Fruit fly (Drosophila melanogaster) whole organism, embryonic: Measurements from ENCODE around the gene CG18130.

Experiments used
- Ada2b ChIP-seq: fragments of 200-800 bp; sonication (Bioruptor generic); IDR thresholded peaks from 2 replicates; pipeline ENCODE4 v1.3.6; 2022; ENCODE audit warnings: missing biosample characterization, missing genetic modification characterization
- BtbVII ChIP-seq: fragments of 200-800 bp; sonication (Bioruptor generic); optimal IDR thresholded peaks from 3 replicates; lab custom pipeline; 2017; ENCODE audit warnings: missing biosample characterization, mild to moderate bottlenecking, missing genetic modification characterization
- CG12659 ChIP-seq: fragments of 200-800 bp; sonication (Bioruptor generic); optimal IDR thresholded peaks from 3 replicates; lab custom pipeline; 2017; ENCODE audit warnings: mild to moderate bottlenecking, missing biosample characterization, missing genetic modification reagents, missing genetic modification characterization
- CG12942 ChIP-seq: fragments of 200-800 bp; sonication (Bioruptor generic); optimal IDR thresholded peaks from 3 replicates; lab custom pipeline; 2016; ENCODE audit warnings: missing biosample characterization, missing genetic modification characterization
- CG13296 ChIP-seq: fragments of 200-800 bp; sonication (Bioruptor generic); optimal IDR thresholded peaks from 3 replicates; lab custom pipeline; 2018; ENCODE audit warnings: missing biosample characterization, mild to moderate bottlenecking, missing genetic modification characterization
- CG15479 ChIP-seq: fragments of 200-800 bp; sonication (Bioruptor generic); optimal IDR thresholded peaks from 3 replicates; lab custom pipeline; 2019; ENCODE audit warnings: missing biosample characterization, mild to moderate bottlenecking, missing genetic modification characterization, moderate library complexity
- CG15514 ChIP-seq: fragments of 200-800 bp; sonication (Bioruptor generic); optimal IDR thresholded peaks from 3 replicates; lab custom pipeline; 2017; ENCODE audit warnings: missing biosample characterization, missing genetic modification characterization, mild to moderate bottlenecking, moderate library complexity, missing genetic modification reagents
- CG1603 ChIP-seq: fragments of 200-800 bp; sonication (Bioruptor generic); optimal IDR thresholded peaks from 2 replicates; lab custom pipeline; 2019; ENCODE audit warnings: missing biosample characterization, mild to moderate bottlenecking, missing genetic modification characterization, moderate library complexity
- CG17328 ChIP-seq: fragments of 200-800 bp; sonication (Bioruptor generic); IDR thresholded peaks from 2 replicates; pipeline ENCODE4 v1.3.6; 2022; ENCODE audit warnings: missing biosample characterization, missing genetic modification characterization
- CG17359 ChIP-seq: fragments of 200-800 bp; sonication (Bioruptor generic); optimal IDR thresholded peaks from 3 replicates; lab custom pipeline; 2018; ENCODE audit warnings: missing biosample characterization, mild to moderate bottlenecking, missing genetic modification characterization, moderate library complexity
- CG17385 ChIP-seq: fragments of 200-800 bp; sonication (Bioruptor generic); optimal IDR thresholded peaks from 3 replicates; lab custom pipeline; 2018; ENCODE audit warnings: missing biosample characterization, mild to moderate bottlenecking, missing genetic modification characterization
- CG1832 ChIP-seq: fragments of 200-800 bp; sonication (Bioruptor generic); optimal IDR thresholded peaks from 2 replicates; lab custom pipeline; 2017; ENCODE audit warnings: missing biosample characterization, mild to moderate bottlenecking, missing genetic modification characterization, inconsistent platforms
- CG18764 ChIP-seq: fragments of 200-800 bp; sonication (Bioruptor generic); optimal IDR thresholded peaks from 3 replicates; lab custom pipeline; 2016; ENCODE audit warnings: missing biosample characterization, missing genetic modification characterization
- CG30403 ChIP-seq: fragments of 200-800 bp; sonication (Bioruptor generic); optimal IDR thresholded peaks from 3 replicates; lab custom pipeline; 2016; ENCODE audit warnings: missing biosample characterization, missing genetic modification characterization
- CG32532 ChIP-seq: fragments of 200-800 bp; sonication (Bioruptor generic); IDR thresholded peaks from 2 replicates; pipeline ENCODE4 v1.3.6; 2022; ENCODE audit warnings: missing biosample characterization, missing genetic modification characterization
- CG3407 ChIP-seq: fragments of 200-800 bp; sonication (Bioruptor generic); optimal IDR thresholded peaks from 2 replicates; lab custom pipeline; 2018; ENCODE audit warnings: missing biosample characterization, mild to moderate bottlenecking, missing genetic modification characterization
- CG4424 ChIP-seq: fragments of 200-800 bp; sonication (Bioruptor generic); optimal IDR thresholded peaks from 3 replicates; lab custom pipeline; 2016; ENCODE audit warnings: missing biosample characterization, missing genetic modification characterization
- CG6813 ChIP-seq: fragments of 200-800 bp; sonication (Bioruptor generic); optimal IDR thresholded peaks from 2 replicates; lab custom pipeline; 2017; ENCODE audit warnings: missing biosample characterization, missing genetic modification characterization, mild to moderate bottlenecking, moderate library complexity, missing genetic modification reagents
- CG7357 ChIP-seq: fragments of 200-800 bp; sonication (Bioruptor generic); IDR thresholded peaks from 3 replicates; pipeline ENCODE4 v1.3.6; 2022; ENCODE audit warnings: missing biosample characterization, missing genetic modification characterization
- CG7786 ChIP-seq: fragments of 200-800 bp; sonication (Bioruptor generic); optimal IDR thresholded peaks from 2 replicates; lab custom pipeline; 2016; ENCODE audit warnings: missing biosample characterization, missing genetic modification characterization
- CG7839 ChIP-seq: fragments of 200-800 bp; sonication (Bioruptor generic); optimal IDR thresholded peaks from 3 replicates; lab custom pipeline; 2018; ENCODE audit warnings: missing biosample characterization, mild to moderate bottlenecking, missing genetic modification characterization, moderate library complexity
- CG8924 ChIP-seq: fragments of 200-800 bp; optimal IDR thresholded peaks from 3 replicates; lab custom pipeline; 2019; ENCODE audit warnings: missing biosample characterization, mild to moderate bottlenecking, missing genetic modification characterization, moderate library complexity
- CG9609 ChIP-seq: fragments of 200-800 bp; sonication (Bioruptor generic); optimal IDR thresholded peaks from 3 replicates; lab custom pipeline; 2016; ENCODE audit warnings: missing biosample characterization, missing genetic modification characterization
- CG9876 ChIP-seq: fragments of 200-800 bp; sonication (Bioruptor generic); optimal IDR thresholded peaks from 2 replicates; lab custom pipeline; 2016; ENCODE audit warnings: missing biosample characterization, missing genetic modification characterization
- D ChIP-seq, 2 experiments: fragments of 200-800 bp in 1 of 2; fragments of >200 bp in 1 of 2; sonication (Bioruptor generic) in 1 of 2; optimal IDR thresholded peaks; 2 replicates in 1 of 2; 3 replicates in 1 of 2; lab custom pipeline; 2017; ENCODE audit warnings: mild to moderate bottlenecking in 1 of 2, missing biosample characterization in 1 of 2, missing genetic modification characterization in 1 of 2, missing genetic modification reagents in 1 of 2
- D19B ChIP-seq: fragments of 200-800 bp; sonication (Bioruptor generic); optimal IDR thresholded peaks from 2 replicates; lab custom pipeline; 2017; ENCODE audit warnings: missing biosample characterization, mild to moderate bottlenecking, missing genetic modification characterization
- Dfd ChIP-seq, 2 experiments: fragments of >200 bp; optimal IDR thresholded peaks; 2 replicates each; lab custom pipeline; 2017; ENCODE audit warnings: missing biosample characterization in 2 of 2, missing genetic modification characterization in 2 of 2
- H15 ChIP-seq: fragments of 200-800 bp; sonication (Bioruptor generic); IDR thresholded peaks from 3 replicates; pipeline ENCODE4 v1.3.6; 2022; ENCODE audit warnings: missing biosample characterization, missing genetic modification characterization
- Kr ChIP-seq: fragments of 200-800 bp; sonication (Bioruptor generic); optimal IDR thresholded peaks from 2 replicates; lab custom pipeline; 2017; ENCODE audit warnings: missing biosample characterization, mild to moderate bottlenecking, missing genetic modification characterization
- Med ChIP-seq: fragments of 200-800 bp; sonication (Bioruptor generic); peaks from one replicate; lab custom pipeline; 2016; ENCODE audit warnings: missing biosample characterization, missing genetic modification characterization, mild to moderate bottlenecking, inconsistent platforms, moderate library complexity
- Nf-YC ChIP-seq: fragments of 200-800 bp; optimal IDR thresholded peaks from 3 replicates; lab custom pipeline; 2019; ENCODE audit warnings: missing biosample characterization, mild to moderate bottlenecking, missing genetic modification characterization, moderate library complexity
- Poxn ChIP-seq: fragments of 200-800 bp; sonication (Bioruptor generic); IDR thresholded peaks from 2 replicates; pipeline ENCODE4 v1.3.6; 2022; ENCODE audit warnings: missing biosample characterization, missing genetic modification characterization
- Rfx ChIP-seq: fragments of 200-800 bp; sonication (Bioruptor generic); IDR thresholded peaks from 2 replicates; pipeline ENCODE4 v1.3.6; 2022; ENCODE audit warnings: missing biosample characterization, missing genetic modification characterization
- Taf1 ChIP-seq: fragments of 200-800 bp; sonication (Bioruptor generic); IDR thresholded peaks from 2 replicates; pipeline ENCODE4 v1.3.6; 2022; ENCODE audit warnings: missing biosample characterization, missing genetic modification characterization
- Xbp1 ChIP-seq: fragments of 200-800 bp; sonication (Bioruptor generic); optimal IDR thresholded peaks from 3 replicates; lab custom pipeline; 2016; ENCODE audit warnings: missing biosample characterization, mild to moderate bottlenecking, missing genetic modification characterization
- ac ChIP-seq: fragments of 200-800 bp; sonication (Bioruptor generic); optimal IDR thresholded peaks from 3 replicates; lab custom pipeline; 2017; ENCODE audit warnings: missing biosample characterization, mild to moderate bottlenecking, missing genetic modification characterization
- ap ChIP-seq: fragments of 200-800 bp; sonication (Bioruptor generic); IDR thresholded peaks from 2 replicates; pipeline ENCODE4 v1.3.6; 2022; ENCODE audit warnings: missing biosample characterization, missing genetic modification characterization
- cwo ChIP-seq: fragments of 200-800 bp; sonication (Bioruptor generic); optimal IDR thresholded peaks from 3 replicates; lab custom pipeline; 2017; ENCODE audit warnings: missing biosample characterization, missing genetic modification characterization, mild to moderate bottlenecking, moderate library complexity, missing genetic modification reagents
- dm ChIP-seq: fragments of 200-800 bp; sonication (Bioruptor generic); optimal IDR thresholded peaks from 3 replicates; lab custom pipeline; 2016; ENCODE audit warnings: missing biosample characterization, missing genetic modification characterization
- gem ChIP-seq: fragments of 200-800 bp; sonication (Bioruptor generic); optimal IDR thresholded peaks from 2 replicates; lab custom pipeline; 2019; ENCODE audit warnings: missing biosample characterization, mild to moderate bottlenecking, missing genetic modification characterization, moderate library complexity
- grau ChIP-seq: fragments of 200-800 bp; optimal IDR thresholded peaks from 3 replicates; lab custom pipeline; 2019; ENCODE audit warnings: missing biosample characterization, mild to moderate bottlenecking, missing genetic modification characterization, moderate library complexity
- ken ChIP-seq: fragments of 200-800 bp; sonication (Bioruptor generic); IDR thresholded peaks from 3 replicates; pipeline ENCODE4 v1.3.6; 2022; ENCODE audit warnings: missing biosample characterization, missing genetic modification characterization
- klu ChIP-seq: fragments of 200-800 bp; sonication (Bioruptor generic); IDR thresholded peaks from 2 replicates; pipeline ENCODE4 v1.3.6; 2022; ENCODE audit warnings: missing biosample characterization, missing genetic modification characterization
- lilli ChIP-seq: fragments of 200-800 bp; sonication (Bioruptor generic); optimal IDR thresholded peaks from 3 replicates; lab custom pipeline; 2016; ENCODE audit warnings: missing biosample characterization, missing genetic modification characterization
- lmd ChIP-seq: fragments of 200-800 bp; sonication (Bioruptor generic); IDR thresholded peaks from 2 replicates; pipeline ENCODE4 v1.3.6; 2022; ENCODE audit warnings: missing biosample characterization, missing genetic modification characterization
- nmo ChIP-seq: fragments of 200-800 bp; sonication (Bioruptor generic); optimal IDR thresholded peaks from 2 replicates; lab custom pipeline; 2018; ENCODE audit warnings: missing biosample characterization, mild to moderate bottlenecking, missing genetic modification characterization, moderate library complexity
- phol ChIP-seq: fragments of 200-800 bp; sonication (Bioruptor generic); optimal IDR thresholded peaks from 3 replicates; lab custom pipeline; 2018; ENCODE audit warnings: missing biosample characterization, mild to moderate bottlenecking, missing genetic modification characterization, moderate library complexity
- psq ChIP-seq: fragments of 200-800 bp; sonication (Bioruptor generic); optimal IDR thresholded peaks from 2 replicates; lab custom pipeline; 2017; ENCODE audit warnings: missing biosample characterization, missing genetic modification characterization
- tgo ChIP-seq: fragments of 200-800 bp; sonication (Bioruptor generic); IDR thresholded peaks from 3 replicates; pipeline ENCODE4 v1.3.6; 2022; ENCODE audit warnings: missing biosample characterization, missing genetic modification characterization
- tio ChIP-seq: fragments of 200-800 bp; sonication (Bioruptor generic); optimal IDR thresholded peaks from 2 replicates; lab custom pipeline; 2017; ENCODE audit warnings: missing biosample characterization, missing genetic modification characterization, inconsistent platforms
- tup ChIP-seq: fragments of 200-800 bp; sonication (Bioruptor generic); optimal IDR thresholded peaks from 2 replicates; lab custom pipeline; 2016; ENCODE audit warnings: missing biosample characterization, mild to moderate bottlenecking, missing genetic modification characterization, moderate library complexity

Gene CG18130

DNA sequence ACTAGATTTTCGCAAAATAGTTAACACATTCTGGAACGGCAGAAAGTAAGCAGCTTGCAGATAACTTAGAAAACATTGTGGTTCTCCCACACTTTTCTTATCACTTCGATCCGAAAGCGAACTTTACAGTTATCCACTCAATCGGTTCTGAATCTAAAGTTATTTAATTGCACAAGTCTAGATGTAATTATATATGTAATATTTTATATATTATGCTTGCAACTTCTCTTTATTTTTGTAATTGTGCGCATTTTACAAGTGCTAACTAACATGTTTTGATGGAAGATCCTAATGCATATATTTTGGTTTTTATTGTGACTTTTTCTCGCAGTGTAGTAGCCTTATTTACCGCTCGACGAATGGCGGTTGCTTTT lies 11.8 kb upstream of the CG18130 start (continued):
- TF ChIP-seq tio (GFP tag; lab: Kevin White, UChicago) (peak; percentile 17), psq (GFP tag; lab: Kevin White, UChicago) (no peak), ken (no peak), CG9609 (GFP tag; lab: Kevin White, UChicago) (no peak), ac (GFP tag; lab: Kevin White, UChicago) (no peak), Med (GFP tag; lab: Kevin White, UChicago) (no peak), tup (GFP tag; lab: Kevin White, UChicago) (no peak), Dfd (GFP tag; optimal IDR thresholded peaks at IDR 0.05; lab: Kevin White, UChicago) (no peak), CG15479 (GFP tag; lab: Kevin White, UChicago) (no peak), BtbVII (peak; percentile 14), CG4424 (GFP tag; lab: Kevin White, UChicago) (peak; percentile 0), Taf1 (GFP tag; lab: Robert Waterston, UW) (no peak), CG1603 (tag; lab: Kevin White, UChicago) (no peak), klu (GFP tag; lab: Robert Waterston, UW) (no peak), Nf-YC (peak; percentile 4), Kr (GFP tag; lab: Kevin White, UChicago) (no peak), ap (GFP tag; lab: Robert Waterston, UW) (no peak), H15 (GFP tag; lab: Robert Waterston, UW) (no peak), D (optimal IDR thresholded peaks at IDR 0.05; lab: Kevin White, UChicago) (no peak), D (GFP tag; optimal IDR thresholded peaks at IDR 0.05; lab: Kevin White, UChicago) (peak; percentile 10), CG17328 (GFP tag; lab: Robert Waterston, UW) (no peak), cwo (GFP tag; lab: Kevin White, UChicago) (no peak), gem (tag; lab: Kevin White, UChicago) (peak; percentile 41), lilli (GFP tag; lab: Kevin White, UChicago) (no peak), CG18764 (GFP tag; lab: Kevin White, UChicago) (no peak), Poxn (GFP tag; lab: Robert Waterston, UW) (no peak), CG7839 (tag; lab: Kevin White, UChicago) (peak; percentile 41), CG1832 (GFP tag; lab: Kevin White, UChicago) (no peak), Rfx (GFP tag; lab: Robert Waterston, UW) (peak; percentile 2; the same call in 1 of the 2 replicates), CG12942 (GFP tag; lab: Kevin White, UChicago) (no peak), CG7786 (GFP tag; lab: Kevin White, UChicago) (no peak), D19B (GFP tag; lab: Kevin White, UChicago) (no peak), phol (tag; lab: Kevin White, UChicago) (peak; percentile 53), CG9876 (GFP tag; lab: Kevin White, UChicago) (no peak), dm (GFP tag; lab: Kevin White, UChicago) (no peak), CG17359 (tag; lab: Kevin White, UChicago) (peak; percentile 10), lmd (0 out of 2 replicates have a peak, but pooled peaks have one; percentile 5), CG8924 (tag; lab: Kevin White, UChicago) (peak; percentile 26), CG30403 (peak; percentile 57), Ada2b (no peak), CG12659 (GFP tag; lab: Kevin White, UChicago) (peak; percentile 50), CG17385 (GFP tag; lab: Kevin White, UChicago) (peak; percentile 50), CG7357 (no peak), CG6813 (GFP tag; lab: Kevin White, UChicago) (no peak), Xbp1 (GFP tag; lab: Kevin White, UChicago) (peak; percentile 15), grau (tag; lab: Kevin White, UChicago) (peak; percentile 45), CG15514 (GFP tag; lab: Kevin White, UChicago) (no peak), tgo (GFP tag; lab: Robert Waterston, UW) (0 out of 3 replicates have a peak, but pooled peaks have one; percentile 6), CG3407 (GFP tag; lab: Kevin White, UChicago) (no peak), CG13296 (peak; percentile 11), nmo (GFP tag; lab: Kevin White, UChicago) (peak; percentile 65), CG32532 (GFP tag; lab: Robert Waterston, UW) (no peak)
